ENCODE assay signal across 3 worm cellular contexts in genomic region chrV:7230847-7231246, ce11.
A peak's percentile ranks its signal among the peaks of the same experiment; 100 is the strongest.
TF ChIP-seq lines count a peak whose summit lies in the region.

Gene gei-6 (minus strand): TSS chrV:7230848.
Gene krr-1 (plus strand): TSS chrV:7231190.

TF ChIP-seq in whole organism, L1 larva, 84 proteins besides CTCF, POLR2A, EP300 and RAD21 (continued from another document):
- TF ChIP-seq jun-1 (tag; optimal IDR thresholded peaks at IDR 0.05; lab: Kevin White, UChicago) = no peak
- peak; percentile 7 to 52 (median 26) for TF ChIP-seq ceh-82 (tag; optimal IDR thresholded peaks at IDR 0.05; lab: Kevin White, UChicago)
- peak; percentile 36 to 57 (median 52) for TF ChIP-seq dpl-1 (GFP tag; optimal IDR thresholded peaks at IDR 0.05; lab: Kevin White, UChicago)
- no peak for TF ChIP-seq fkh-4 (tag; optimal IDR thresholded peaks at IDR 0.05; lab: Kevin White, UChicago; ENCODE audit: borderline replicate concordance)
- no peak for TF ChIP-seq sptf-1 (tag; optimal IDR thresholded peaks at IDR 0.05; lab: Kevin White, UChicago)
- peak; percentile 50 for TF ChIP-seq mep-1 (tag; optimal IDR thresholded peaks at IDR 0.05; lab: Kevin White, UChicago)
- no peak for TF ChIP-seq unc-98 (GFP tag; IDR thresholded peaks at IDR 0.05; lab: Robert Waterston, UW)
- peak; percentile 59 for TF ChIP-seq C16A3.4 (tag; optimal IDR thresholded peaks at IDR 0.05; lab: Kevin White, UChicago)
- peak; percentile 8 for TF ChIP-seq blmp-1 (tag; optimal IDR thresholded peaks at IDR 0.05; lab: Kevin White, UChicago)
- peak in 1 of 2 experiments; percentile 5 for TF ChIP-seq ztf-11 (tag; optimal IDR thresholded peaks at IDR 0.05; lab: Kevin White, UChicago)
- no peak for TF ChIP-seq pqm-1 (tag; optimal IDR thresholded peaks at IDR 0.05; lab: Kevin White, UChicago)
- TF ChIP-seq lin-35 (GFP tag; optimal IDR thresholded peaks at IDR 0.05; lab: Kevin White, UChicago) = peak; percentile 27 to 56
- no peak for TF ChIP-seq nhr-85 (tag; lab: Kevin White, UChicago)
- peak in 1 of 6 experiments; percentile 57 for TF ChIP-seq elt-3 (tag; optimal IDR thresholded peaks at IDR 0.05; lab: Kevin White, UChicago)
- TF ChIP-seq nhr-71 (tag; optimal IDR thresholded peaks at IDR 0.05; lab: Kevin White, UChicago) = peak; percentile 60
- peak; percentile 48 for TF ChIP-seq nhr-19 (GFP tag; conservative IDR thresholded peaks at IDR 0.05; lab: Robert Waterston, UW)
- TF ChIP-seq tbx-2 (tag; optimal IDR thresholded peaks at IDR 0.05; lab: Kevin White, UChicago) = peak; percentile 49
- TF ChIP-seq snpc-4 (tag; optimal IDR thresholded peaks at IDR 0.05; lab: Kevin White, UChicago) = peak; percentile 22
- TF ChIP-seq pag-3 (tag; optimal IDR thresholded peaks at IDR 0.05; lab: Kevin White, UChicago; ENCODE audit: borderline replicate concordance, insufficient read depth) = no peak
- TF ChIP-seq aha-1 (tag; optimal IDR thresholded peaks at IDR 0.05; lab: Kevin White, UChicago) = no peak
- TF ChIP-seq ztf-4 (tag; optimal IDR thresholded peaks at IDR 0.05; lab: Kevin White, UChicago) = no peak
- peak; percentile 7 for TF ChIP-seq unc-86 (tag; optimal IDR thresholded peaks at IDR 0.05; lab: Kevin White, UChicago)
- TF ChIP-seq rnt-1 (tag; optimal IDR thresholded peaks at IDR 0.05; lab: Kevin White, UChicago) = peak; percentile 64
- TF ChIP-seq mef-2 (tag; optimal IDR thresholded peaks at IDR 0.05; lab: Kevin White, UChicago) = no peak
- no peak for TF ChIP-seq C04F5.9 (tag; optimal IDR thresholded peaks at IDR 0.05; lab: Kevin White, UChicago)
- peak; percentile 53 for TF ChIP-seq nhr-47 (tag; optimal IDR thresholded peaks at IDR 0.05; lab: Kevin White, UChicago)
- TF ChIP-seq dsc-1 (tag; optimal IDR thresholded peaks at IDR 0.05; lab: Kevin White, UChicago) = peak; percentile 36

TF ChIP-seq in whole organism, L3 larva, 47 proteins besides CTCF, POLR2A, EP300 and RAD21 (continued from another document):
- peak; percentile 58 for TF ChIP-seq nfya-1 (tag; optimal IDR thresholded peaks at IDR 0.05; lab: Kevin White, UChicago; ENCODE audit: insufficient read depth)

TF ChIP-seq in whole organism, young adult, 124 proteins besides CTCF, POLR2A, EP300 and RAD21 (continued from another document):
- TF ChIP-seq F23B12.7 (tag; optimal IDR thresholded peaks at IDR 0.05; lab: Kevin White, UChicago; ENCODE audit: insufficient read depth) = peak; percentile 73
TF ChIP-seq in whole organism, young adult: peak in this region for 21.
